Worm (Caenorhabditis elegans) whole organism, young adult: ENCODE data around the gene txt-13.
A peak's percentile ranks its signal among the peaks of the same experiment; 100 is the strongest.

Experiments
- B0261.1 ChIP-seq: sonication (generic microtip); optimal IDR thresholded peaks from 2 replicates; lab custom pipeline; 2016; ENCODE audit warnings: mild to moderate bottlenecking, missing genetic modification characterization, moderate library complexity, missing compliant biosample characterization
- C17E4.6 ChIP-seq: fragments of 200-800 bp; sonication (Bioruptor generic); IDR thresholded peaks from 2 replicates; pipeline ENCODE4 v1.3.6; 2022; ENCODE audit warnings: missing genetic modification reagents, missing genetic modification characterization, missing compliant biosample characterization
- D2030.7 ChIP-seq: fragments of 200-800 bp; sonication (Bioruptor generic); IDR thresholded peaks from 2 replicates; pipeline ENCODE4 v1.3.6; 2022; ENCODE audit warnings: missing genetic modification reagents, missing genetic modification characterization, missing compliant biosample characterization
- F10E7.11 ChIP-seq: sonication (generic microtip); optimal IDR thresholded peaks from 2 replicates; lab custom pipeline; 2017; ENCODE audit warnings: mild to moderate bottlenecking, missing genetic modification characterization, moderate library complexity, missing compliant biosample characterization
- F23B12.7 ChIP-seq: sonication (generic microtip); optimal IDR thresholded peaks from 2 replicates; lab custom pipeline; 2017; ENCODE audit warnings: missing genetic modification characterization, mild to moderate bottlenecking, missing compliant biosample characterization, antibody characterized with exemption, moderate library complexity; ENCODE audit not compliant: insufficient read depth
- F37B4.10 ChIP-seq: fragments of 200-800 bp; sonication (Bioruptor generic); IDR thresholded peaks from 2 replicates; pipeline ENCODE4 v1.3.6; 2022; ENCODE audit warnings: missing genetic modification characterization, missing compliant biosample characterization
- F52B5.7 ChIP-seq: sonication (generic microtip); optimal IDR thresholded peaks from 2 replicates; lab custom pipeline; 2016; ENCODE audit warnings: mild to moderate bottlenecking, missing genetic modification characterization, missing compliant biosample characterization
- F55B11.4 ChIP-seq: sonication (generic microtip); optimal IDR thresholded peaks from 2 replicates; lab custom pipeline; 2016; ENCODE audit warnings: missing compliant biosample characterization, missing genetic modification characterization, borderline replicate concordance; ENCODE audit not compliant: insufficient read depth
- F57A8.1 ChIP-seq: fragments of 200-800 bp; sonication (Bioruptor generic); optimal IDR thresholded peaks from 2 replicates; lab custom pipeline; 2018; ENCODE audit warnings: mild to moderate bottlenecking, missing genetic modification characterization, moderate library complexity, missing compliant biosample characterization
- Y79H2A.3 ChIP-seq: fragments of 200-800 bp; sonication (Bioruptor generic); conservative IDR thresholded peaks from 2 replicates; pipeline ENCODE4 v1.3.6; 2022; ENCODE audit warnings: missing genetic modification reagents, missing genetic modification characterization, missing compliant biosample characterization
- ZK185.1 ChIP-seq: sonication (generic microtip); optimal IDR thresholded peaks from 2 replicates; lab custom pipeline; 2016; ENCODE audit warnings: mild to moderate bottlenecking, missing genetic modification characterization, missing compliant biosample characterization; ENCODE audit not compliant: poor library complexity, severe bottlenecking
- ama-1 ChIP-seq, 3 experiments: fragments of 150-350 bp in 1 of 3; sonication (generic microtip) in 2 of 3; optimal IDR thresholded peaks; 2 replicates each; lab custom pipeline; 2014 to 2018; ENCODE audit warnings: missing biosample characterization in 2 of 3, missing genetic modification characterization in 2 of 3, missing genetic modification reagents in 2 of 3
- aptf-2 ChIP-seq: fragments of 200-800 bp; sonication (Bioruptor generic); conservative IDR thresholded peaks from 2 replicates; pipeline ENCODE4 v1.3.6; 2022; ENCODE audit warnings: missing genetic modification reagents, missing genetic modification characterization, missing compliant biosample characterization
- atf-7 ChIP-seq: sonication (generic microtip); optimal IDR thresholded peaks from 2 replicates; lab custom pipeline; 2017; ENCODE audit warnings: mild to moderate bottlenecking, missing genetic modification characterization, missing compliant biosample characterization
- attf-5 ChIP-seq: fragments of 200-800 bp; sonication (Bioruptor generic); optimal IDR thresholded peaks from 2 replicates; lab custom pipeline; 2018; ENCODE audit warnings: mild to moderate bottlenecking, missing genetic modification characterization, missing compliant biosample characterization
- bed-2 ChIP-seq: fragments of 200-800 bp; sonication (Bioruptor generic); IDR thresholded peaks from 2 replicates; pipeline ENCODE4 v1.3.6; 2022; ENCODE audit warnings: missing genetic modification reagents, missing genetic modification characterization, missing compliant biosample characterization
- cebp-2 ChIP-seq: fragments of 200-800 bp; sonication (Bioruptor generic); IDR thresholded peaks from 2 replicates; pipeline ENCODE4 v1.3.6; 2022; ENCODE audit warnings: missing genetic modification characterization, missing compliant biosample characterization
- ceh-79 ChIP-seq: sonication (generic microtip); optimal IDR thresholded peaks from 2 replicates; lab custom pipeline; 2017; ENCODE audit warnings: mild to moderate bottlenecking, missing genetic modification characterization, missing compliant biosample characterization
- chd-7 ChIP-seq: sonication (generic microtip); optimal IDR thresholded peaks from 2 replicates; lab custom pipeline; 2016; ENCODE audit warnings: mild to moderate bottlenecking, missing genetic modification characterization, moderate library complexity, missing compliant biosample characterization
- die-1 ChIP-seq: sonication (generic microtip); optimal IDR thresholded peaks from 2 replicates; lab custom pipeline; 2016; ENCODE audit warnings: missing genotype, mild to moderate bottlenecking, missing genetic modification characterization, missing compliant biosample characterization
- dpff-1 ChIP-seq: sonication (generic microtip); optimal IDR thresholded peaks from 2 replicates; lab custom pipeline; 2017; ENCODE audit warnings: mild to moderate bottlenecking, missing genetic modification characterization, missing compliant biosample characterization
- dpl-1 ChIP-seq: fragments of 150-350 bp; optimal IDR thresholded peaks from 2 replicates; lab custom pipeline; 2014; ENCODE audit warnings: missing biosample characterization, missing genetic modification reagents, missing genetic modification characterization
- efl-1 ChIP-seq: fragments of 150-350 bp; optimal IDR thresholded peaks from 2 replicates; lab custom pipeline; 2014; ENCODE audit warnings: missing biosample characterization, missing genetic modification reagents, missing genetic modification characterization
- egl-44 ChIP-seq: fragments of 200-800 bp; sonication (Bioruptor generic); IDR thresholded peaks from 2 replicates; pipeline ENCODE4 v1.3.6; 2022; ENCODE audit warnings: missing genetic modification reagents, missing genetic modification characterization, missing compliant biosample characterization
- egrh-3 ChIP-seq: fragments of 200-800 bp; sonication (Bioruptor generic); IDR thresholded peaks from 2 replicates; pipeline ENCODE4 v1.3.6; 2022; ENCODE audit warnings: missing genetic modification reagents, missing genetic modification characterization, missing compliant biosample characterization
- ekl-4 ChIP-seq: fragments of 200-800 bp; sonication (Bioruptor generic); IDR thresholded peaks from 2 replicates; pipeline ENCODE4 v1.3.6; 2022; ENCODE audit warnings: missing genetic modification reagents, missing genetic modification characterization, missing compliant biosample characterization
- lag-1 ChIP-seq: fragments of 200-800 bp; sonication (Bioruptor generic); IDR thresholded peaks from 2 replicates; pipeline ENCODE4 v1.3.6; 2022; ENCODE audit warnings: missing genetic modification reagents, missing genetic modification characterization, missing compliant biosample characterization
- lsl-1 ChIP-seq: fragments of 200-800 bp; sonication (Bioruptor generic); optimal IDR thresholded peaks from 2 replicates; lab custom pipeline; 2018; ENCODE audit warnings: mild to moderate bottlenecking, missing genetic modification characterization, moderate library complexity, missing compliant biosample characterization
- madf-10 ChIP-seq: sonication (generic microtip); optimal IDR thresholded peaks from 2 replicates; lab custom pipeline; 2016; ENCODE audit warnings: mild to moderate bottlenecking, missing genetic modification characterization, missing compliant biosample characterization
- nfya-1 ChIP-seq: sonication (generic microtip); optimal IDR thresholded peaks from 2 replicates; lab custom pipeline; 2017; ENCODE audit warnings: antibody characterized with exemption, missing compliant biosample characterization, missing genetic modification characterization, borderline replicate concordance; ENCODE audit not compliant: insufficient read depth
- nhr-120 ChIP-seq: fragments of 200-800 bp; sonication (Bioruptor generic); IDR thresholded peaks from 2 replicates; pipeline ENCODE4 v1.3.6; 2022; ENCODE audit warnings: missing genetic modification characterization, missing compliant biosample characterization
- nhr-179 ChIP-seq: sonication (generic microtip); optimal IDR thresholded peaks from 2 replicates; lab custom pipeline; 2016; ENCODE audit warnings: mild to moderate bottlenecking, missing genetic modification characterization, missing compliant biosample characterization
- nhr-27 ChIP-seq: fragments of 200-800 bp; sonication (Bioruptor generic); optimal IDR thresholded peaks from 2 replicates; lab custom pipeline; 2018; ENCODE audit warnings: mild to moderate bottlenecking, missing genetic modification characterization, moderate library complexity, missing compliant biosample characterization
- rec-8 ChIP-seq, 2 experiments: sonication (generic microtip); optimal IDR thresholded peaks; 2 replicates each; lab custom pipeline; 2016; ENCODE audit warnings: mild to moderate bottlenecking in 2 of 2, missing genetic modification characterization in 2 of 2, missing genetic modification reagents in 2 of 2, missing genotype in 2 of 2, missing biosample characterization in 1 of 2, missing compliant biosample characterization in 1 of 2, moderate library complexity in 1 of 2
- sea-2 ChIP-seq: fragments of 200-800 bp; sonication (Bioruptor generic); IDR thresholded peaks from 2 replicates; pipeline ENCODE4 v1.3.6; 2022; ENCODE audit warnings: missing genetic modification characterization, missing compliant biosample characterization
- snpc-3.4 ChIP-seq: sonication (generic microtip); optimal IDR thresholded peaks from 2 replicates; lab custom pipeline; 2017; ENCODE audit warnings: missing genetic modification characterization, mild to moderate bottlenecking, missing compliant biosample characterization, antibody characterized with exemption, moderate library complexity, missing genotype, missing genetic modification reagents
- snpc-4 ChIP-seq, 5 experiments: fragments of 150-350 bp in 1 of 5; sonication (generic microtip) in 4 of 5; optimal IDR thresholded peaks; 2 replicates each; lab custom pipeline; 2014 to 2018; ENCODE audit warnings: missing genetic modification characterization in 5 of 5, missing biosample characterization in 3 of 5, antibody characterized with exemption in 2 of 5, mild to moderate bottlenecking in 2 of 5, missing compliant biosample characterization in 2 of 5, missing genotype in 2 of 5, moderate library complexity in 2 of 5, missing genetic modification reagents in 1 of 5
- tbp1 ChIP-seq: fragments of 200-800 bp; sonication (Bioruptor generic); optimal IDR thresholded peaks from 2 replicates; lab custom pipeline; 2018; ENCODE audit warnings: mild to moderate bottlenecking, missing genetic modification characterization, missing compliant biosample characterization
- tlf-1 ChIP-seq: fragments of 200-800 bp; sonication (Bioruptor generic); optimal IDR thresholded peaks from 2 replicates; lab custom pipeline; 2018; ENCODE audit warnings: mild to moderate bottlenecking, missing genetic modification characterization, missing compliant biosample characterization
- unc-130 ChIP-seq: sonication (generic microtip); optimal IDR thresholded peaks from 2 replicates; lab custom pipeline; 2016; ENCODE audit warnings: missing genetic modification reagents, missing genetic modification characterization, missing compliant biosample characterization
- zim-3 ChIP-seq: sonication (generic microtip); optimal IDR thresholded peaks from 2 replicates; lab custom pipeline; 2017; ENCODE audit warnings: mild to moderate bottlenecking, missing genetic modification characterization, moderate library complexity, missing compliant biosample characterization
- ztf-18 ChIP-seq: sonication (generic microtip); optimal IDR thresholded peaks from 2 replicates; lab custom pipeline; 2016; ENCODE audit warnings: missing genotype, mild to moderate bottlenecking, missing genetic modification characterization, missing compliant biosample characterization
- ztf-22 ChIP-seq: fragments of 200-800 bp; sonication (Bioruptor generic); optimal IDR thresholded peaks from 2 replicates; lab custom pipeline; 2018; ENCODE audit warnings: mild to moderate bottlenecking, missing genetic modification characterization, moderate library complexity, missing compliant biosample characterization
- ztf-25 ChIP-seq: fragments of 200-800 bp; sonication (Bioruptor generic); IDR thresholded peaks from 2 replicates; pipeline ENCODE4 v1.3.6; 2022; ENCODE audit warnings: missing genetic modification reagents, missing genetic modification characterization, missing compliant biosample characterization
- ztf-28 ChIP-seq: fragments of 200-800 bp; sonication (Bioruptor generic); IDR thresholded peaks from 2 replicates; pipeline ENCODE4 v1.3.6; 2022; ENCODE audit warnings: missing genetic modification reagents, missing genetic modification characterization, missing compliant biosample characterization

Gene txt-13

ce11 chrII:10525134-10525533 lies 45.3 kb upstream of the txt-13 start:
- TF ChIP-seq rec-8 (tag; optimal IDR thresholded peaks at IDR 0.05; lab: Kevin White, UChicago), result no peak
- TF ChIP-seq ztf-25 (GFP tag; lab: Robert Waterston, UW), result no peak
- TF ChIP-seq snpc-4 (GFP tag; optimal IDR thresholded peaks at IDR 0.05; lab: Kevin White, UChicago), result no peak
- TF ChIP-seq snpc-4 (tag; optimal IDR thresholded peaks at IDR 0.05; lab: Kevin White, UChicago), result no peak
- TF ChIP-seq F10E7.11 (tag; lab: Kevin White, UChicago), result no peak
- no peak for TF ChIP-seq F23B12.7 (tag; lab: Kevin White, UChicago)
- no peak for TF ChIP-seq die-1 (tag; lab: Kevin White, UChicago)
- no peak for TF ChIP-seq ztf-28 (GFP tag; lab: Robert Waterston, UW)
- no peak for TF ChIP-seq ceh-79 (tag; lab: Kevin White, UChicago)
- TF ChIP-seq C17E4.6, result no peak
- TF ChIP-seq snpc-3.4 (tag; lab: Kevin White, UChicago), result no peak
- TF ChIP-seq nhr-27 (tag; lab: Kevin White, UChicago), result no peak
- TF ChIP-seq ZK185.1 (tag; lab: Kevin White, UChicago), result no peak
- TF ChIP-seq, all 124 proteins: peak for 0

DNA sequence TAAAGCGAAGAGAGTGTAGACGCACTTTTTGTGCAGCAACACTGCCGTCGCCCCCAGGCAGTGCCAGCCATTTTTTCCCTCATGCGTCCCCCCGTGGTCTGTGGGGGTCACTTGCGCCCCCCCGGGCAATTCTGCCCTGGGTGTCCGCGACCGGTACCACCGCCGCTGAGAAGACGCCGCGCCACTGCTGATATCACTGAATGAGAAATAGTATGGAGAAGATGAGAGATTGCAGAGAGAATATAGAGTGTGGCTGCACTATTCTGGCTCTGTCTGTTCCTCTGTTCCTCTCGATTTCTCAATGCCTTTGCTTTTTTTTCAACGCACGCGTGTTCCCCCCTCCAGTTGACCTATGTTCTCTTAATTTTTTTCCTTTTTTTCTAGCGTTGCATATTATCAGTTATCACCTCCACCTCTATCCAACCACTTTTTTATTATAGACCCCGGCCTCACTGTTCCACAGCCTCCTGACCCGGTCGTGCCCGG lies 42.7 kb upstream of the txt-13 start, which contains the start of gene mab-10:
Gene mab-10 (plus strand): TSS at position 436 of the 486 bp plus-strand sequence.
- TF ChIP-seq egl-44 (GFP tag; lab: Robert Waterston, UW) (no peak), tbp1 (no peak), ama-1 (optimal IDR thresholded peaks at IDR 0.05; lab: Kevin White, UChicago) (no peak), ama-1 (GFP tag; optimal IDR thresholded peaks at IDR 0.05; lab: Kevin White, UChicago) (no peak), nhr-179 (tag; lab: Kevin White, UChicago) (no peak), efl-1 (GFP tag; lab: Kevin White, UChicago) (no peak), cebp-2 (no peak), F52B5.7 (tag; lab: Kevin White, UChicago) (peak; percentile 30), bed-2 (GFP tag; lab: Robert Waterston, UW) (no peak), lag-1 (no peak), egrh-3 (GFP tag; lab: Robert Waterston, UW) (peak; percentile 92), dpl-1 (GFP tag; lab: Kevin White, UChicago) (no peak), aptf-2 (no peak), F10E7.11 (tag; lab: Kevin White, UChicago) (no peak), B0261.1 (no peak), lsl-1 (GFP tag; lab: Kevin White, UChicago) (no peak), attf-5 (GFP tag; lab: Kevin White, UChicago) (peak; percentile 43), zim-3 (tag; lab: Kevin White, UChicago) (no peak), chd-7 (tag; lab: Kevin White, UChicago) (peak; percentile 50), tlf-1 (GFP tag; lab: Kevin White, UChicago) (no peak), Y79H2A.3 (GFP tag; lab: Robert Waterston, UW) (no peak), D2030.7 (GFP tag; lab: Robert Waterston, UW) (0 out of 2 replicates have a peak, but pooled peaks have one; percentile 10), F55B11.4 (tag; lab: Kevin White, UChicago) (no peak), rec-8 (tag; optimal IDR thresholded peaks at IDR 0.05; lab: Kevin White, UChicago) (no peak), F57A8.1 (GFP tag; lab: Kevin White, UChicago) (no peak), sea-2 (GFP tag; lab: Robert Waterston, UW) (no peak), dpff-1 (no peak), nhr-120 (no peak), ekl-4 (GFP tag; lab: Robert Waterston, UW) (no peak), ztf-18 (tag; lab: Kevin White, UChicago) (peak; percentile 27), unc-130 (GFP tag; lab: Kevin White, UChicago) (no peak), madf-10 (tag; lab: Kevin White, UChicago) (no peak), nfya-1 (tag; lab: Kevin White, UChicago) (no peak), atf-7 (no peak), ztf-22 (GFP tag; lab: Kevin White, UChicago) (no peak), F37B4.10 (no peak), F23B12.7 (tag; lab: Kevin White, UChicago) (no peak)
